Worm (Caenorhabditis elegans): ENCODE measurements around the gene F16G10.14.

Gene F16G10.14

ce11 chrII:2359965-2360364 is 38.8 kb downstream of the F16G10.14 start, which contains the start of gene F43C11.16:
Gene F43C11.16, minus strand, starts transcription at chrII:2360065.
- no peak for TF ChIP-seq tlp-1 (tag; optimal IDR thresholded peaks at IDR 0.05)
- no peak for TF ChIP-seq efl-1 (optimal IDR thresholded peaks at IDR 0.05)
- peak in 1 of 2 experiments; percentile 18 for TF ChIP-seq efl-1 (GFP tag; optimal IDR thresholded peaks at IDR 0.05 in 1 of 2)

DNA sequence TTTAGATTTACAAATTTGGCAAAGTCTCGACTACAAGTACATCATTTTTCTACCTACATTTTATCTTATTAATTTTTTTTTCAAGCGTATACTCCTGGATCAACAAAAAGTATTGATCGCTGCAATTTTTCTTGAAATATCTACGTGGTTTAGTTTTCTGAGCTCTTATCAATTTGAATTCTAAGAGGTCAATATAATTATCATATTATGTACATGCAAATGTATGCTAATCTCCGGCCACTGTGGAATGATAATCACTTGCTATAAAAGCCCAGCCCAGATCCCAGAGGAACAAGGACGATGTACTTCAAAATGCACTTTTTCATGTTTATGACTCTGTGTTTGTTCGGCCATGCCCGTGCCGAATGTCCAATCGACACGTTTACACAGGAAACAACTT is 42.0 kb downstream of the F16G10.14 start, which contains the start of gene F43C11.1:
F43C11.1 (plus strand) TSS at position 301 of the 400 bp plus-strand sequence.
- no peak for TF ChIP-seq C34B4.2 (tag; optimal IDR thresholded peaks at IDR 0.05)
- no peak for TF ChIP-seq mdl-1 (tag; optimal IDR thresholded peaks at IDR 0.05)
- no peak for TF ChIP-seq elt-2 (tag; optimal IDR thresholded peaks at IDR 0.05)
- no peak for TF ChIP-seq Y116A8C.19 (tag; optimal IDR thresholded peaks at IDR 0.05; ENCODE audit: borderline replicate concordance)
- TF ChIP-seq isw-1 (GFP tag; IDR thresholded peaks at IDR 0.05): no peak

DNA sequence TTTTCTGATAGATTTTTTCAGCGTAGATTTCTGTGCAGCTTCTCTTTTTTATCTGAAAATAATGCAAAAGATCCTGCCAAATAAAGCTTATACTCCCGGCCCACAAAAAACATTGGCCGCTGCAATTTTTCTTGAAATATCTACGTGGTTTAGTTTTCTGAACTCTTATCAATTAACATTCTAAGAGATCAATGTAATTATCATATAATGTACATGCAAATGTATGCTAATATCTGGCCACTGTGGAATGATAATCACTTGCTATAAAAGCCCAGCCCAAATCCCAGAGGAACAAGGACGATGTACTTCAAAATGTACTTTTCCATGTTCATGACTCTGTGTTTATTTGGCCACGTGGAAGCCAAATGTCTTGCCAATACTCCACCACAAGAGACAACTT is 44.3 kb downstream of the F16G10.14 start, which contains the start of gene F43C11.2:
F43C11.2 (plus strand) TSS at position 301 of the 400 bp plus-strand sequence.
- TF ChIP-seq nhr-76 (tag; optimal IDR thresholded peaks at IDR 0.05) (no peak), lin-13 (GFP tag; optimal IDR thresholded peaks at IDR 0.05) (no peak), sptf-1 (tag; optimal IDR thresholded peaks at IDR 0.05) (no peak), mep-1 (tag; optimal IDR thresholded peaks at IDR 0.05) (no peak), nhr-90 (tag; optimal IDR thresholded peaks at IDR 0.05; ENCODE audit: poor library complexity) (no peak), Y116A8C.19 (tag; optimal IDR thresholded peaks at IDR 0.05; ENCODE audit: borderline replicate concordance) (no peak), fkh-10 (GFP tag; optimal IDR thresholded peaks at IDR 0.05) (no peak), ceh-63 (GFP tag; optimal IDR thresholded peaks at IDR 0.05) (no peak), alr-1 (tag; optimal IDR thresholded peaks at IDR 0.05; ENCODE audit: borderline replicate concordance) (no peak), xbp-1 (tag; optimal IDR thresholded peaks at IDR 0.05) (no peak), mab-9 (GFP tag; IDR thresholded peaks at IDR 0.05) (no peak), isw-1 (GFP tag; IDR thresholded peaks at IDR 0.05) (no peak), snpc-4 (tag; optimal IDR thresholded peaks at IDR 0.05) (no peak), tbx-2 (tag; optimal IDR thresholded peaks at IDR 0.05) (no peak), egl-27 (tag; optimal IDR thresholded peaks at IDR 0.05) (no peak), fkh-8 (tag; optimal IDR thresholded peaks at IDR 0.05) (no peak)

ce11 chrII:2353012-2353411 is 45.8 kb downstream of the F16G10.14 start, which contains the start of gene F43C11.3:
Gene F43C11.3, plus strand, starts transcription at chrII:2353312.
- no peak for TF ChIP-seq snpc-4 (tag; optimal IDR thresholded peaks at IDR 0.05)
- no peak for TF ChIP-seq efl-3 (GFP tag; optimal IDR thresholded peaks at IDR 0.05)
- TF ChIP-seq xbp-1 (tag; optimal IDR thresholded peaks at IDR 0.05): no peak
- no peak for TF ChIP-seq nhr-11 (tag; optimal IDR thresholded peaks at IDR 0.05)
- TF ChIP-seq nhr-12 (tag; optimal IDR thresholded peaks at IDR 0.05): no peak
- no peak for TF ChIP-seq skn-1 (tag; optimal IDR thresholded peaks at IDR 0.05)
- TF ChIP-seq nhr-76 (tag; optimal IDR thresholded peaks at IDR 0.05): no peak
- TF ChIP-seq egl-27 (tag; optimal IDR thresholded peaks at IDR 0.05): no peak
- no peak for TF ChIP-seq alr-1 (tag; optimal IDR thresholded peaks at IDR 0.05; ENCODE audit: borderline replicate concordance)
- TF ChIP-seq nhr-28 (tag; optimal IDR thresholded peaks at IDR 0.05): no peak
- no peak for TF ChIP-seq pqm-1 (tag; optimal IDR thresholded peaks at IDR 0.05)
- TF ChIP-seq fos-1 (tag; optimal IDR thresholded peaks at IDR 0.05): no peak

DNA sequence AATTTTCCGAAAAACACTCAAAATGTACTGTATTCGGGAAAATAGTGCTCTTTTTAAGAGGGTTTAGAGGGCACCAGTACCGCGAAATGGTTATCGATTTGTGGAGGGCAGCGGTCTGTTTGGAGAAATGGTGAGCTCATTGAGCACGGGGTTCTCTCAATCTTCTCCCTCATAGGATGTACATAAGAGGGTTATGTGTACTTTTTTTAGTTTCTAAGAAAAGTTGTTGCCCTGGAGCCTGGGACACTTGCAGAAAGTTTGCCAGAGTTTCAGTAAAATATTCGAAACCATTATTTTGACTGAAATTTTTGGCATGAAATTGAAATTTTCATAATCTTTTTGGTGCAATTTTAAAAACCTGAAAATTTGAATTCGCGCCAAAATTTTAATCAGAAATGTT is 46.2 kb downstream of the F16G10.14 start, which contains the start of gene F43C11.10:
F43C11.10 (minus strand) TSS at position 101 of the 400 bp plus-strand sequence.
- TF ChIP-seq Y116A8C.19 (tag; optimal IDR thresholded peaks at IDR 0.05; ENCODE audit: borderline replicate concordance) (no peak), lin-13 (GFP tag; optimal IDR thresholded peaks at IDR 0.05) (no peak), ceh-88 (GFP tag; IDR thresholded peaks at IDR 0.05) (no peak), lsy-2 (tag; optimal IDR thresholded peaks at IDR 0.05) (no peak), pqm-1 (tag; optimal IDR thresholded peaks at IDR 0.05) (no peak), skn-1 (tag; optimal IDR thresholded peaks at IDR 0.05) (no peak), nhr-84 (tag; optimal IDR thresholded peaks at IDR 0.05) (no peak)
